Fruit fly (Drosophila melanogaster) whole organism, embryonic: ENCODE measurements around the gene yellow-e2.

ENCODE experiments used
- Atf-2 ChIP-seq: fragments of 200-800 bp; sonication (Bioruptor generic); optimal IDR thresholded peaks from 2 replicates; lab custom pipeline; 2016; ENCODE audit warnings: missing biosample characterization, missing genetic modification characterization
- B-H2 ChIP-seq: fragments of 200-800 bp; sonication (Bioruptor generic); optimal IDR thresholded peaks from 2 replicates; lab custom pipeline; 2018; ENCODE audit warnings: missing biosample characterization, mild to moderate bottlenecking, missing genetic modification characterization
- BtbVII ChIP-seq: fragments of 200-800 bp; sonication (Bioruptor generic); optimal IDR thresholded peaks from 3 replicates; lab custom pipeline; 2017; ENCODE audit warnings: missing biosample characterization, mild to moderate bottlenecking, missing genetic modification characterization
- CG10565 ChIP-seq: fragments of 200-800 bp; sonication (Bioruptor generic); optimal IDR thresholded peaks from 3 replicates; lab custom pipeline; 2016; ENCODE audit warnings: missing biosample characterization, mild to moderate bottlenecking, missing genetic modification characterization
- CG11085 ChIP-seq: fragments of 200-800 bp; sonication (Bioruptor generic); IDR thresholded peaks from 2 replicates; pipeline ENCODE4 v1.3.6; 2022; ENCODE audit warnings: missing biosample characterization, missing genetic modification characterization
- CG12071 ChIP-seq: fragments of 200-800 bp; sonication (Bioruptor generic); optimal IDR thresholded peaks from 3 replicates; lab custom pipeline; 2018; ENCODE audit warnings: missing biosample characterization, mild to moderate bottlenecking, missing genetic modification characterization
- CG12236 ChIP-seq: fragments of 200-800 bp; sonication (Bioruptor generic); optimal IDR thresholded peaks from 2 replicates; lab custom pipeline; 2016; ENCODE audit warnings: missing biosample characterization, missing genetic modification characterization
- CG13894 ChIP-seq: fragments of 200-800 bp; sonication (Bioruptor generic); optimal IDR thresholded peaks from 3 replicates; lab custom pipeline; 2018; ENCODE audit warnings: missing biosample characterization, mild to moderate bottlenecking, missing genetic modification characterization, moderate library complexity
- CG14014 ChIP-seq: fragments of 200-800 bp; sonication (Bioruptor generic); IDR thresholded peaks from 2 replicates; pipeline ENCODE4 v1.3.6; 2022; ENCODE audit warnings: missing biosample characterization, missing genetic modification characterization
- CG14441 ChIP-seq: fragments of 200-800 bp; sonication (Bioruptor generic); IDR thresholded peaks from 2 replicates; pipeline ENCODE4 v1.3.6; 2022; ENCODE audit warnings: missing biosample characterization, missing genetic modification characterization
- CG14710 ChIP-seq: fragments of 200-800 bp; sonication (Bioruptor generic); optimal IDR thresholded peaks from 3 replicates; lab custom pipeline; 2019; ENCODE audit warnings: missing biosample characterization, mild to moderate bottlenecking, missing genetic modification characterization, moderate library complexity
- CG18599 ChIP-seq: fragments of 200-800 bp; sonication (Bioruptor generic); optimal IDR thresholded peaks from 3 replicates; lab custom pipeline; 2017; ENCODE audit warnings: missing biosample characterization, missing genetic modification characterization, mild to moderate bottlenecking, moderate library complexity, missing genetic modification reagents
- CG2120 ChIP-seq: fragments of 200-800 bp; sonication (Bioruptor generic); optimal IDR thresholded peaks from 3 replicates; lab custom pipeline; 2016; ENCODE audit warnings: missing biosample characterization, missing genetic modification characterization
- CG2199 ChIP-seq: fragments of 200-800 bp; sonication (Bioruptor generic); IDR thresholded peaks from 3 replicates; pipeline ENCODE4 v1.3.6; 2022; ENCODE audit warnings: missing biosample characterization, missing genetic modification characterization
- CG30431 ChIP-seq: fragments of 200-800 bp; sonication (Bioruptor generic); optimal IDR thresholded peaks from 2 replicates; lab custom pipeline; 2017; ENCODE audit warnings: missing biosample characterization, missing genetic modification characterization
- CG34224 ChIP-seq: fragments of 200-800 bp; sonication (Bioruptor generic); IDR thresholded peaks from 3 replicates; pipeline ENCODE4 v1.3.6; 2022; ENCODE audit warnings: missing biosample characterization, missing genetic modification characterization; ENCODE audit not compliant: partially characterized antibody
- CG3838 ChIP-seq: fragments of 200-800 bp; sonication (Bioruptor generic); optimal IDR thresholded peaks from 3 replicates; lab custom pipeline; 2016; ENCODE audit warnings: missing biosample characterization, missing genetic modification characterization
- CG3847 ChIP-seq: fragments of 200-800 bp; sonication (Bioruptor generic); IDR thresholded peaks from 2 replicates; pipeline ENCODE4 v1.3.6; 2022; ENCODE audit warnings: missing biosample characterization, missing genetic modification characterization
- CG3995 ChIP-seq: fragments of 200-800 bp; sonication (Bioruptor generic); optimal IDR thresholded peaks from 3 replicates; lab custom pipeline; 2016; ENCODE audit warnings: missing biosample characterization, missing genetic modification characterization
- CG5953 ChIP-seq: fragments of 200-800 bp; sonication (Bioruptor generic); IDR thresholded peaks from 2 replicates; pipeline ENCODE4 v1.3.6; 2022; ENCODE audit warnings: missing biosample characterization, missing genetic modification characterization
- CG9215 ChIP-seq: fragments of 200-800 bp; sonication (Bioruptor generic); IDR thresholded peaks from 2 replicates; pipeline ENCODE4 v1.3.6; 2022; ENCODE audit warnings: missing biosample characterization, missing genetic modification characterization
- CG9727 ChIP-seq: fragments of 200-800 bp; sonication (Bioruptor generic); optimal IDR thresholded peaks from 3 replicates; lab custom pipeline; 2017; ENCODE audit warnings: missing biosample characterization, mild to moderate bottlenecking, missing genetic modification characterization
- CHES-1-like ChIP-seq: fragments of 200-800 bp; sonication (Bioruptor generic); optimal IDR thresholded peaks from 2 replicates; lab custom pipeline; 2016; ENCODE audit warnings: missing biosample characterization, missing genetic modification characterization
- CoRest ChIP-seq: fragments of 200-800 bp; sonication (Bioruptor generic); optimal IDR thresholded peaks from 3 replicates; lab custom pipeline; 2018; ENCODE audit warnings: missing biosample characterization, mild to moderate bottlenecking, missing genetic modification characterization, moderate library complexity
- Dad ChIP-seq: fragments of 200-800 bp; sonication (Bioruptor generic); optimal IDR thresholded peaks from 3 replicates; lab custom pipeline; 2016; ENCODE audit warnings: missing biosample characterization, missing genetic modification characterization
- Hand ChIP-seq: fragments of 200-800 bp; sonication (Bioruptor generic); optimal IDR thresholded peaks from 2 replicates; lab custom pipeline; 2017; ENCODE audit warnings: mild to moderate bottlenecking, missing biosample characterization, missing genetic modification reagents, missing genetic modification characterization
- Mrtf ChIP-seq: fragments of 200-800 bp; sonication (Bioruptor generic); IDR thresholded peaks from 3 replicates; pipeline ENCODE4 v1.3.6; 2022; ENCODE audit warnings: missing biosample characterization, missing genetic modification characterization
- Nf-YA ChIP-seq: fragments of 200-800 bp; sonication (Bioruptor generic); IDR thresholded peaks from 2 replicates; pipeline ENCODE4 v1.3.6; 2022; ENCODE audit warnings: missing biosample characterization, missing genetic modification characterization
- Sry-β ChIP-seq: fragments of 200-800 bp; sonication (Bioruptor generic); optimal IDR thresholded peaks from 2 replicates; lab custom pipeline; 2018; ENCODE audit warnings: missing biosample characterization, mild to moderate bottlenecking, missing genetic modification characterization, moderate library complexity
- Stat92E ChIP-seq, 3 experiments: fragments of >200 bp in 2 of 3; fragments of 200-800 bp in 1 of 3; sonication (Bioruptor generic) in 1 of 3; optimal IDR thresholded peaks; 2 replicates each; lab custom pipeline; 2017 to 2019; ENCODE audit warnings: missing biosample characterization in 3 of 3, missing genetic modification characterization in 3 of 3, mild to moderate bottlenecking in 1 of 3, moderate library complexity in 1 of 3
- ara ChIP-seq: fragments of 200-800 bp; sonication (Bioruptor generic); IDR thresholded peaks from 2 replicates; pipeline ENCODE4 v1.3.6; 2022; ENCODE audit warnings: missing biosample characterization, missing genetic modification characterization
- bowl ChIP-seq: fragments of 200-800 bp; sonication (Bioruptor generic); IDR thresholded peaks from 2 replicates; pipeline ENCODE4 v1.3.6; 2022; ENCODE audit warnings: missing biosample characterization, missing genetic modification characterization
- br ChIP-seq: fragments of >200 bp; optimal IDR thresholded peaks from 2 replicates; lab custom pipeline; 2017
- dan ChIP-seq: fragments of 200-800 bp; sonication (Bioruptor generic); IDR thresholded peaks from 2 replicates; pipeline ENCODE4 v1.3.6; 2022; ENCODE audit warnings: missing biosample characterization, missing genetic modification characterization
- danr ChIP-seq: fragments of 200-800 bp; sonication (Bioruptor generic); IDR thresholded peaks from 2 replicates; pipeline ENCODE4 v1.3.6; 2022; ENCODE audit warnings: missing biosample characterization, missing genetic modification characterization
- dati ChIP-seq: fragments of 200-800 bp; sonication (Bioruptor generic); IDR thresholded peaks from 2 replicates; pipeline ENCODE4 v1.3.6; 2022; ENCODE audit warnings: missing biosample characterization, missing genetic modification characterization
- en ChIP-seq: fragments of 200-800 bp; sonication (Bioruptor generic); optimal IDR thresholded peaks from 2 replicates; lab custom pipeline; 2016; ENCODE audit warnings: missing biosample characterization, missing genetic modification characterization
- eyg ChIP-seq: fragments of 200-800 bp; sonication (Bioruptor generic); optimal IDR thresholded peaks from 3 replicates; lab custom pipeline; 2016; ENCODE audit warnings: missing biosample characterization, missing genetic modification characterization
- fd64A ChIP-seq: fragments of 200-800 bp; sonication (Bioruptor generic); optimal IDR thresholded peaks from 3 replicates; lab custom pipeline; 2018; ENCODE audit warnings: missing biosample characterization, mild to moderate bottlenecking, missing genetic modification characterization
- her ChIP-seq: fragments of 200-800 bp; sonication (Bioruptor generic); optimal IDR thresholded peaks from 2 replicates; lab custom pipeline; 2016; ENCODE audit warnings: missing biosample characterization, missing genetic modification characterization
- insv ChIP-seq, 2 experiments: fragments of 200-800 bp; sonication (Bioruptor generic); optimal IDR thresholded peaks; 3 replicates each; lab custom pipeline; 2016 to 2018; ENCODE audit warnings: missing biosample characterization in 2 of 2, missing genetic modification characterization in 2 of 2
- kni ChIP-seq: fragments of 200-800 bp; sonication (Bioruptor generic); optimal IDR thresholded peaks from 3 replicates; lab custom pipeline; 2017; ENCODE audit warnings: mild to moderate bottlenecking, missing biosample characterization, missing genetic modification reagents, missing genetic modification characterization
- p53 ChIP-seq: fragments of 200-800 bp; sonication (Bioruptor generic); optimal IDR thresholded peaks from 2 replicates; lab custom pipeline; 2016; ENCODE audit warnings: missing biosample characterization, missing genetic modification characterization
- pb ChIP-seq: fragments of 200-800 bp; sonication (Bioruptor generic); optimal IDR thresholded peaks from 3 replicates; lab custom pipeline; 2016; ENCODE audit warnings: missing biosample characterization, missing genetic modification characterization
- salm ChIP-seq: fragments of 200-800 bp; sonication (Bioruptor generic); optimal IDR thresholded peaks from 2 replicates; lab custom pipeline; 2018; ENCODE audit warnings: missing biosample characterization, mild to moderate bottlenecking, missing genetic modification characterization
- slbo ChIP-seq: fragments of 200-800 bp; sonication (Bioruptor generic); IDR thresholded peaks from 2 replicates; pipeline ENCODE4 v1.3.6; 2022; ENCODE audit warnings: missing biosample characterization, missing genetic modification characterization
- so ChIP-seq: fragments of 200-800 bp; sonication (Bioruptor generic); IDR thresholded peaks from 3 replicates; pipeline ENCODE4 v1.3.6; 2022; ENCODE audit warnings: missing biosample characterization, missing genetic modification characterization
- sr ChIP-seq: fragments of 200-800 bp; sonication (Bioruptor generic); IDR thresholded peaks from 3 replicates; pipeline ENCODE4 v1.3.6; 2022; ENCODE audit warnings: missing biosample characterization, missing genetic modification characterization
- ssp ChIP-seq: fragments of 200-800 bp; sonication (Bioruptor generic); IDR thresholded peaks from 2 replicates; pipeline ENCODE4 v1.3.6; 2022; ENCODE audit warnings: missing biosample characterization, missing genetic modification characterization
- tgo ChIP-seq: fragments of 200-800 bp; sonication (Bioruptor generic); IDR thresholded peaks from 3 replicates; pipeline ENCODE4 v1.3.6; 2022; ENCODE audit warnings: missing biosample characterization, missing genetic modification characterization
- wdn ChIP-seq: fragments of 200-800 bp; sonication (Bioruptor generic); IDR thresholded peaks from 2 replicates; pipeline ENCODE4 v1.3.6; 2022; ENCODE audit warnings: missing biosample characterization, missing genetic modification characterization
- wek ChIP-seq: fragments of 200-800 bp; sonication (Bioruptor generic); optimal IDR thresholded peaks from 3 replicates; lab custom pipeline; 2018; ENCODE audit warnings: missing biosample characterization, mild to moderate bottlenecking, missing genetic modification characterization, moderate library complexity
- zf30C ChIP-seq: fragments of 200-800 bp; sonication (Bioruptor generic); optimal IDR thresholded peaks from 3 replicates; lab custom pipeline; 2018; ENCODE audit warnings: missing biosample characterization, mild to moderate bottlenecking, missing genetic modification characterization

The yellow-e2 gene

dm6 chr3R:13446048-13446447 lies 39.2 kb upstream of the yellow-e2 start (continued):
- TF ChIP-seq CG5953: no peak; the same call in 1 of the 2 replicates
- no peak for TF ChIP-seq fd64A
- peak; percentile 76; the same call in 1 of the 3 replicates for TF ChIP-seq CG2199 (GFP tag; lab: Robert Waterston, UW)
- no peak for TF ChIP-seq ssp (GFP tag; lab: Robert Waterston, UW)
- no peak for TF ChIP-seq eyg
- TF ChIP-seq B-H2 (GFP tag; lab: Kevin White, UChicago): no peak
- TF ChIP-seq insv (GFP tag; optimal IDR thresholded peaks at IDR 0.05; lab: Kevin White, UChicago): no peak
- no peak for TF ChIP-seq CG9727 (GFP tag; lab: Kevin White, UChicago)
- TF ChIP-seq CG11085 (GFP tag; lab: Robert Waterston, UW): no peak
- TF ChIP-seq CG14710 (tag; lab: Kevin White, UChicago): no peak
- TF ChIP-seq CG14014 (GFP tag; lab: Robert Waterston, UW): peak; percentile 6; the same call in 1 of the 2 replicates
- TF ChIP-seq sr (GFP tag; lab: Robert Waterston, UW): no peak
- no peak for TF ChIP-seq CG3847
- no peak for TF ChIP-seq ara (GFP tag; lab: Robert Waterston, UW)
- no peak for TF ChIP-seq pb (GFP tag; lab: Kevin White, UChicago)
- TF ChIP-seq Mrtf: no peak
- no peak for TF ChIP-seq dan (GFP tag; lab: Robert Waterston, UW)
- no peak for TF ChIP-seq salm (tag; lab: Kevin White, UChicago)
- no peak for TF ChIP-seq zf30C
- TF ChIP-seq CG3995 (GFP tag; lab: Kevin White, UChicago): no peak
- no peak for TF ChIP-seq p53 (GFP tag; lab: Kevin White, UChicago)
- TF ChIP-seq BtbVII (GFP tag; lab: Kevin White, UChicago): no peak
- TF ChIP-seq CG14441 (GFP tag; lab: Robert Waterston, UW): no peak
- no peak for TF ChIP-seq CHES-1-like (GFP tag; lab: Kevin White, UChicago)
- TF ChIP-seq CG10565 (GFP tag; lab: Kevin White, UChicago): no peak
- TF ChIP-seq danr (GFP tag; lab: Robert Waterston, UW): no peak
- no peak for TF ChIP-seq Sry-β
- no peak for TF ChIP-seq Nf-YA (GFP tag; lab: Robert Waterston, UW)
- no peak for TF ChIP-seq CoRest (tag; lab: Kevin White, UChicago)
- TF ChIP-seq kni (GFP tag; lab: Kevin White, UChicago): peak; percentile 19
- TF ChIP-seq CG30431 (GFP tag; lab: Kevin White, UChicago): no peak
- no peak for TF ChIP-seq Hand (GFP tag; lab: Kevin White, UChicago)
- TF ChIP-seq CG9215 (GFP tag; lab: Robert Waterston, UW): no peak
- no peak for TF ChIP-seq Stat92E (GFP tag; optimal IDR thresholded peaks at IDR 0.05; lab: Kevin White, UChicago)
- no peak for TF ChIP-seq tgo (GFP tag; lab: Robert Waterston, UW)
- no peak for TF ChIP-seq slbo (GFP tag; lab: Robert Waterston, UW)
- TF ChIP-seq dati: no peak
- TF ChIP-seq CG18599 (GFP tag; lab: Kevin White, UChicago): no peak
- TF ChIP-seq en (GFP tag; lab: Kevin White, UChicago): no peak
- TF ChIP-seq CG3838: no peak
- no peak for TF ChIP-seq so
- TF ChIP-seq CG2120 (GFP tag; lab: Kevin White, UChicago): no peak
- TF ChIP-seq CG34224 (GFP tag; lab: Robert Waterston, UW): no peak
- TF ChIP-seq wek: no peak
- no peak for TF ChIP-seq CG12236 (GFP tag; lab: Kevin White, UChicago)
- peak; percentile 52 for TF ChIP-seq CG12071
- no peak for TF ChIP-seq Dad (GFP tag; lab: Kevin White, UChicago)
- no peak for TF ChIP-seq Atf-2 (GFP tag; lab: Kevin White, UChicago)
- no peak for TF ChIP-seq wdn (GFP tag; lab: Robert Waterston, UW)
- no peak for TF ChIP-seq br
- TF ChIP-seq CG13894 (tag; lab: Kevin White, UChicago): peak; percentile 28
- TF ChIP-seq her (GFP tag; lab: Kevin White, UChicago): no peak
- no peak for TF ChIP-seq bowl (GFP tag; lab: Robert Waterston, UW)
